Fruit fly (Drosophila melanogaster) whole organism, wandering third instar larva: Measurements from ENCODE around the gene CG17440.

Experiments
- Abd-B ChIP-seq: fragments of >200 bp; optimal IDR thresholded peaks from 2 replicates; lab custom pipeline; 2017; ENCODE audit warnings: missing biosample characterization, missing genetic modification characterization
- CG9705 ChIP-seq: fragments of 200-800 bp; sonication (Bioruptor generic); optimal IDR thresholded peaks from 2 replicates; lab custom pipeline; 2018; ENCODE audit warnings: missing biosample characterization, mild to moderate bottlenecking, missing genetic modification characterization
- Hr78 ChIP-seq: fragments of >200 bp; optimal IDR thresholded peaks from 2 replicates; lab custom pipeline; 2017; ENCODE audit warnings: missing biosample characterization, missing genetic modification characterization
- Myc ChIP-seq: fragments of >200 bp; optimal IDR thresholded peaks from 2 replicates; lab custom pipeline; 2017
- foxo ChIP-seq, 2 experiments: fragments of 200-800 bp; sonication (Bioruptor generic); optimal IDR thresholded peaks; 2 replicates in 1 of 2; 3 replicates in 1 of 2; lab custom pipeline; 2016 to 2017; ENCODE audit warnings: missing biosample characterization in 2 of 2, missing genetic modification characterization in 2 of 2
- fru ChIP-seq: fragments of 200-800 bp; sonication (Bioruptor generic); optimal IDR thresholded peaks from 3 replicates; lab custom pipeline; 2016; ENCODE audit warnings: missing biosample characterization, mild to moderate bottlenecking, missing genetic modification characterization
- h ChIP-seq: fragments of 200-800 bp; sonication (Bioruptor generic); optimal IDR thresholded peaks from 3 replicates; lab custom pipeline; 2016; ENCODE audit warnings: missing biosample characterization, mild to moderate bottlenecking, missing genetic modification characterization
- pan ChIP-seq: fragments of >200 bp; optimal IDR thresholded peaks from 2 replicates; lab custom pipeline; 2017
- psq ChIP-seq: fragments of 200-800 bp; sonication (Bioruptor generic); optimal IDR thresholded peaks from 3 replicates; lab custom pipeline; 2017; ENCODE audit warnings: missing biosample characterization, mild to moderate bottlenecking, missing genetic modification characterization, moderate library complexity

dm6 chrX:9220434-9220833 lies 49.3 kb downstream of the CG17440 start:
- TF ChIP-seq Hr78 (GFP tag; lab: Kevin White, UChicago) (no peak), fru (GFP tag; lab: Kevin White, UChicago) (no peak), foxo (GFP tag; optimal IDR thresholded peaks at IDR 0.05; lab: Kevin White, UChicago) (peak in 1 of 2 experiments; percentile 3), CG9705 (no peak), Abd-B (no peak), pan (lab: Kevin White, UChicago) (no peak), Myc (lab: Kevin White, UChicago) (no peak), psq (no peak), h (no peak)
